Fruit fly (Drosophila melanogaster): ENCODE data around the gene CG7131.

CG7131 gene

DNA sequence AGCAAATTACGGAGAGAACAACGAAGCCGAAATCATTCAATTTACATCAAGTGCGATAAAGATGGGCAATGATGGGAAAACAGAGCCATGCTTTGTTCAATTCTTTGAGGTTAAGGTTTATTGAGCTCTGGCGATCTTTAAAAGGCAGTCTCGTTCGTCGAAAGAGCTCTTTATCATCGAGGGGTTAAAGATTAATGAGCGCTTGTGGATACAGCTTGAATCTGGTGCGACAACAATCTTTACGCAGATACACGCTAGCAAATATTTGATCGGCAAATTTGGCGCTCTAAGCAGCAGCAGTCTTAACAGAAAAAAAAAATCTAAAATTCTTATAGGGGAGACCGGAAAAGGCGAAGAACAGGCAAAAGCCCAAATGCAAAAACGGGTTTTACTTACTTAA, 7.5 kb upstream of the CG7131 start (continued):
- TF ChIP-seq CG10565 (GFP tag; optimal IDR thresholded peaks at IDR 0.05) (no peak), CrebB (tag; optimal IDR thresholded peaks at IDR 0.05) (peak; percentile 17), Fer3 (tag; optimal IDR thresholded peaks at IDR 0.05) (peak; percentile 37), CG13894 (tag; optimal IDR thresholded peaks at IDR 0.05) (no peak), CG17912 (GFP tag; optimal IDR thresholded peaks at IDR 0.05) (no peak), CG2120 (GFP tag; optimal IDR thresholded peaks at IDR 0.05) (peak; percentile 47), gcm (GFP tag; optimal IDR thresholded peaks at IDR 0.05) (no peak), CG4730 (GFP tag; IDR thresholded peaks at IDR 0.05) (no peak), vvl (GFP tag; IDR thresholded peaks at IDR 0.05) (no peak), CG6689 (GFP tag; IDR thresholded peaks at IDR 0.05) (no peak), CG8290 (GFP tag; optimal IDR thresholded peaks at IDR 0.05) (no peak), CG8290 (tag; optimal IDR thresholded peaks at IDR 0.05) (peak in 1 of 2 experiments; percentile 46), CG10366 (GFP tag; IDR thresholded peaks at IDR 0.05) (no peak), Meics (GFP tag; optimal IDR thresholded peaks at IDR 0.05) (peak; percentile 33), CG6854 (GFP tag; optimal IDR thresholded peaks at IDR 0.05) (no peak), cwo (GFP tag; optimal IDR thresholded peaks at IDR 0.05) (peak; percentile 10), CG7839 (tag; optimal IDR thresholded peaks at IDR 0.05) (peak; percentile 1), CG15073 (GFP tag; optimal IDR thresholded peaks at IDR 0.05) (no peak), scrt (GFP tag; optimal IDR thresholded peaks at IDR 0.05) (peak; percentile 28), CG8388 (GFP tag; optimal IDR thresholded peaks at IDR 0.05) (no peak), jing (GFP tag; optimal IDR thresholded peaks at IDR 0.05) (no peak), CG7357 (GFP tag; IDR thresholded peaks at IDR 0.05) (no peak), Ets65A (GFP tag) (no peak), lab (GFP tag; optimal IDR thresholded peaks at IDR 0.05) (peak; percentile 76), Fer1 (GFP tag; optimal IDR thresholded peaks at IDR 0.05) (peak; percentile 51), sd (tag; optimal IDR thresholded peaks at IDR 0.05) (no peak), nerfin-2 (GFP tag; IDR thresholded peaks at IDR 0.05; ENCODE audit: partially characterized antibody) (no peak), CG14710 (tag; optimal IDR thresholded peaks at IDR 0.05) (no peak), B-H2 (GFP tag; optimal IDR thresholded peaks at IDR 0.05) (peak; percentile 53), wor (GFP tag; IDR thresholded peaks at IDR 0.05) (no peak), Med (GFP tag) (peak; percentile 78), CG18619 (GFP tag; optimal IDR thresholded peaks at IDR 0.05) (peak; percentile 8), BtbVII (GFP tag; optimal IDR thresholded peaks at IDR 0.05) (peak; percentile 57), eve (GFP tag; optimal IDR thresholded peaks at IDR 0.05) (peak in 1 of 2 experiments; percentile 45), Hmr (GFP tag; optimal IDR thresholded peaks at IDR 0.05) (peak; percentile 74), CG1233 (GFP tag; optimal IDR thresholded peaks at IDR 0.05) (peak; percentile 22), CG18599 (GFP tag; optimal IDR thresholded peaks at IDR 0.05) (peak; percentile 75), CG6175 (GFP tag; IDR thresholded peaks at IDR 0.05) (no peak), CG13296 (GFP tag; optimal IDR thresholded peaks at IDR 0.05) (peak; percentile 44), CG18262 (tag; optimal IDR thresholded peaks at IDR 0.05) (no peak), fru (optimal IDR thresholded peaks at IDR 0.05) (no peak), Abd-B (GFP tag; optimal IDR thresholded peaks at IDR 0.05) (no peak), CG15514 (GFP tag; optimal IDR thresholded peaks at IDR 0.05) (peak; percentile 51), Dek (tag; optimal IDR thresholded peaks at IDR 0.05) (peak; percentile 20), schlank (tag; optimal IDR thresholded peaks at IDR 0.05) (peak; percentile 68), CG17186 (GFP tag; optimal IDR thresholded peaks at IDR 0.05) (no peak), Rfx (GFP tag; IDR thresholded peaks at IDR 0.05) (peak; percentile 30; the same call in 1 of the 2 replicates), gce (GFP tag; IDR thresholded peaks at IDR 0.05) (no peak), Atf6 (GFP tag; IDR thresholded peaks at IDR 0.05) (peak; percentile 61), mirr (GFP tag; optimal IDR thresholded peaks at IDR 0.05) (peak; percentile 8)

Measured in whole organism, embryonic.